Worm (Caenorhabditis elegans) whole organism, L2 larva: ENCODE data around the gene wdr-5.2.

Experiments
- R02D3.7 ChIP-seq: fragments of 150-350 bp; optimal IDR thresholded peaks from 2 replicates; lab custom pipeline; 2014; ENCODE audit warnings: missing biosample characterization, missing genetic modification characterization
- nhr-6 ChIP-seq: fragments of 150-350 bp; optimal IDR thresholded peaks from 2 replicates; lab custom pipeline; 2014; ENCODE audit warnings: missing biosample characterization, missing genetic modification characterization
- sma-9 ChIP-seq, 2 experiments: fragments of 150-350 bp in 1 of 2; sonication (generic microtip) in 1 of 2; optimal IDR thresholded peaks; 2 replicates each; lab custom pipeline; 2014 to 2016; ENCODE audit warnings: missing genetic modification characterization in 2 of 2, mild to moderate bottlenecking in 1 of 2, missing biosample characterization in 1 of 2, missing compliant biosample characterization in 1 of 2, missing genetic modification reagents in 1 of 2, moderate library complexity in 1 of 2
- unc-55 ChIP-seq: fragments of 150-350 bp; sonication (generic microtip); optimal IDR thresholded peaks from 3 replicates; lab custom pipeline; 2014; ENCODE audit warnings: missing biosample characterization, missing genetic modification reagents, missing genetic modification characterization

The wdr-5.2 gene

DNA sequence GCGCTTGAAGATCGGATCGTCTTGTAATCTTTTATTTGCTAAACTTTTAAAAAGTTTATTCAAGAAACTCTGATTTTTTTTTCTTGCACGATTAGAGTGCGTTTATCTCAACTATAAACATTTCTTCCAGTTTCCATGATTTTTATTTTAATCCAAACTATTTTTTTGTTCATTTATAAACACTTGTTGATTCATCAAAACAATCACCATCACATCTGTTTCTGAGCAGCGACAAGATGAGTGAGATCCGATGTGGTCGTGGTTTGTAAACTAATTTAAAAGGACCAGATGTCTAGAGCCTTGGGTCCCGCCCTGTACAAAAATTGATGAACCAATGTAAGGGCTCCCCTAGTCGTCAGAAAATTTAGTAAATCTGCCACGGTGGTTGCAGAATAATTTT lies 51.3 kb downstream of the wdr-5.2 start:
- TF ChIP-seq R02D3.7 (tag; lab: Kevin White, UChicago) (no peak), sma-9 (GFP tag; optimal IDR thresholded peaks at IDR 0.05; lab: Kevin White, UChicago) (no peak), sma-9 (tag; optimal IDR thresholded peaks at IDR 0.05; lab: Kevin White, UChicago) (no peak), unc-55 (GFP tag; lab: Kevin White, UChicago) (peak; percentile 3), nhr-6 (tag; lab: Kevin White, UChicago) (no peak)
